Fruit fly (Drosophila melanogaster) whole organism, prepupa: ENCODE measurements around the gene CG14132.

Experiments used
- CG31627 ChIP-seq: fragments of 200-800 bp; sonication (Bioruptor generic); optimal IDR thresholded peaks from 3 replicates; lab custom pipeline; 2016; ENCODE audit warnings: missing biosample characterization, missing genetic modification characterization
- CG6792 ChIP-seq: fragments of 200-800 bp; sonication (Bioruptor generic); optimal IDR thresholded peaks from 3 replicates; lab custom pipeline; 2016; ENCODE audit warnings: missing biosample characterization, missing genetic modification characterization
- CG6808 ChIP-seq: fragments of 200-800 bp; sonication (Bioruptor generic); optimal IDR thresholded peaks from 3 replicates; lab custom pipeline; 2017; ENCODE audit warnings: missing biosample characterization, missing genetic modification characterization, mild to moderate bottlenecking, moderate library complexity, missing genetic modification reagents
- Gug ChIP-seq: fragments of 200-800 bp; sonication (Bioruptor generic); IDR thresholded peaks from 2 replicates; pipeline ENCODE4 v1.3.6; 2022; ENCODE audit warnings: missing biosample characterization, missing genetic modification characterization
- Hr39 ChIP-seq: fragments of 200-800 bp; sonication (Bioruptor generic); optimal IDR thresholded peaks from 2 replicates; lab custom pipeline; 2016; ENCODE audit warnings: missing biosample characterization, missing genetic modification characterization
- Lpt ChIP-seq: fragments of 200-800 bp; sonication (Bioruptor generic); optimal IDR thresholded peaks from 3 replicates; lab custom pipeline; 2016; ENCODE audit warnings: missing biosample characterization, missing genetic modification characterization
- eg ChIP-seq: fragments of 200-800 bp; sonication (Bioruptor generic); IDR thresholded peaks from 3 replicates; pipeline ENCODE4 v1.3.6; 2022; ENCODE audit warnings: missing biosample characterization, missing genetic modification characterization
- fkh ChIP-seq: fragments of 200-800 bp; sonication (Bioruptor generic); optimal IDR thresholded peaks from 3 replicates; lab custom pipeline; 2017; ENCODE audit warnings: missing biosample characterization, mild to moderate bottlenecking, missing genetic modification characterization, moderate library complexity
- net ChIP-seq: fragments of 200-800 bp; sonication (Bioruptor generic); optimal IDR thresholded peaks from 3 replicates; lab custom pipeline; 2016; ENCODE audit warnings: missing biosample characterization, missing genetic modification characterization
- salr ChIP-seq, 2 experiments: fragments of 200-800 bp; sonication (Bioruptor generic); optimal IDR thresholded peaks; 3 replicates each; lab custom pipeline; 2016 to 2018; ENCODE audit warnings: missing biosample characterization in 2 of 2, missing genetic modification characterization in 2 of 2, mild to moderate bottlenecking in 1 of 2
- topi ChIP-seq: fragments of 200-800 bp; sonication (Bioruptor generic); optimal IDR thresholded peaks from 3 replicates; lab custom pipeline; 2016; ENCODE audit warnings: missing biosample characterization, missing genetic modification characterization

DNA sequence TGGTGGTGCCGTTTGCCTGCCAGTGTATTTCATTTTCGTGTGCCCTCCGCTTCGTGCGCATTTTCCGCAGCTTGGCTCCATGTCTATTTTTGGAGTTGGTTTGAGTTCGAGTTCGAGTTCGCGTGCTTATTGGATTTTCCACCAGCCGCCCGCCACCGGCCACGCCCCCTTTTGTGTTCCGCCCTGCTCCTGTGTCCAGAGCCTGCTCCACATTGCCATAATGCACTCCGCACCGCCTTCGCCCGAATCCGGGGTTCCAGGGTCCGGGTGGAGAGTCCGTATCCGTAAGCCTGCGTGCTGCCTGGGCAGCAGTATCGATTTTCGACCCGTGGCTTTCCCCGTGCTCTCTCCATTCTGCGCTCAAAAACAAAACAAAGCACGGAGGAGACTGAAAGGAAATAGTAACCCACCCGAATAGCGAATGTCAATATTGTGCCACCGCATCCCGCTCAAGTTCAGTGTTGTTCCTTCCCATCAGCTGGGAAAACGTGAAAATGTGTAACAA lies 36.7 kb downstream of the CG14132 start:
- TF ChIP-seq net (GFP tag; lab: Kevin White, UChicago) (no peak), CG31627 (no peak), topi (GFP tag; lab: Kevin White, UChicago) (no peak), Hr39 (GFP tag; lab: Kevin White, UChicago) (no peak), eg (GFP tag; lab: Robert Waterston, UW) (no peak), salr (GFP tag; optimal IDR thresholded peaks at IDR 0.05; lab: Kevin White, UChicago) (no peak), fkh (no peak), CG6792 (GFP tag; lab: Kevin White, UChicago) (no peak), Lpt (no peak), CG6808 (GFP tag; lab: Kevin White, UChicago) (no peak), Gug (GFP tag; lab: Robert Waterston, UW) (no peak)
